Fruit fly (Drosophila melanogaster): ENCODE measurements around the gene CG34155.
A peak's percentile ranks its signal among the peaks of the same experiment; 100 is the strongest.

CG34155 gene

dm6 chr3R:30552548-30552947 is 7.5 kb downstream of the CG34155 start:
- TF ChIP-seq pdm3 (GFP tag; optimal IDR thresholded peaks at IDR 0.05) (no peak), Lpt (GFP tag; optimal IDR thresholded peaks at IDR 0.05) (no peak), CG3919 (GFP tag; optimal IDR thresholded peaks at IDR 0.05) (no peak), fd59A (GFP tag; optimal IDR thresholded peaks at IDR 0.05) (no peak), svp (GFP tag) (no peak), CG31627 (GFP tag; optimal IDR thresholded peaks at IDR 0.05) (no peak), Eip78C (GFP tag) (no peak), CG6808 (GFP tag; optimal IDR thresholded peaks at IDR 0.05) (no peak), Sox15 (GFP tag; optimal IDR thresholded peaks at IDR 0.05) (no peak), Eip93F (GFP tag; optimal IDR thresholded peaks at IDR 0.05) (no peak), fkh (GFP tag; optimal IDR thresholded peaks at IDR 0.05) (no peak), net (GFP tag; optimal IDR thresholded peaks at IDR 0.05) (no peak), CG11294 (GFP tag; IDR thresholded peaks at IDR 0.05) (no peak), CG8319 (GFP tag; optimal IDR thresholded peaks at IDR 0.05) (no peak), vri (GFP tag; optimal IDR thresholded peaks at IDR 0.05) (no peak)

DNA sequence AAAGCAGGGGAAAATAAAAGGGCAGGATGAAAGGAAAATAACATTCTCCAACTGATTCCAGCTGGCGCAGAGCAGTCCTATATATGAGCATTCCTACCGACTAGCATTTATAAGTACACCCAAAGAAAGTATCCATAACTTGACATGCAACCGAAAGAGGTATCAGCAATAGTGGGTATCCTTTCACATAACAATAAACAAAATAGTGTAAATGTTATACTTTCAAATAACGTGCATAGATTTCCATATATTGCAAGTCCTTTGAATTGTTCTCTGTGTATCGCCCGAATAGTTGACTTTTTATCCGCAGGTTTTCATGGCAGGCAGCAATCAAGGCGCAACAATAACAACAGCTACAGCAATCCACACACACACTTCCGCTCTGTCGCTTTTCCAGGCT is 10.0 kb downstream of the CG34155 start:
- TF ChIP-seq cyc (GFP tag; optimal IDR thresholded peaks at IDR 0.05) (no peak), CG15336 (GFP tag; IDR thresholded peaks at IDR 0.05) (peak; percentile 24; the same call in 1 of the 2 replicates), Hr4 (GFP tag; optimal IDR thresholded peaks at IDR 0.05) (peak; percentile 31), OdsH (GFP tag; optimal IDR thresholded peaks at IDR 0.05) (peak; percentile 11), salr (GFP tag; optimal IDR thresholded peaks at IDR 0.05) (peak in 1 of 2 experiments; percentile 8), CG3032 (tag; optimal IDR thresholded peaks at IDR 0.05) (no peak), CG3919 (GFP tag; optimal IDR thresholded peaks at IDR 0.05) (peak; percentile 2), acj6 (GFP tag; optimal IDR thresholded peaks at IDR 0.05) (no peak), Eip78C (GFP tag) (peak; percentile 41), CG10631 (GFP tag; optimal IDR thresholded peaks at IDR 0.05) (peak; percentile 26), fd59A (GFP tag; optimal IDR thresholded peaks at IDR 0.05) (no peak), net (GFP tag; optimal IDR thresholded peaks at IDR 0.05) (no peak), CG32006 (GFP tag; optimal IDR thresholded peaks at IDR 0.05) (peak; percentile 39)

- TF ChIP-seq acj6 (GFP tag; optimal IDR thresholded peaks at IDR 0.05): no peak
- TF ChIP-seq CG8119 (GFP tag; IDR thresholded peaks at IDR 0.05): no peak
- no peak for TF ChIP-seq CG1621 (tag; optimal IDR thresholded peaks at IDR 0.05)
- no peak for TF ChIP-seq pdm3 (GFP tag; optimal IDR thresholded peaks at IDR 0.05)
- TF ChIP-seq Lpt (GFP tag; optimal IDR thresholded peaks at IDR 0.05): no peak
- TF ChIP-seq Eip93F (GFP tag; optimal IDR thresholded peaks at IDR 0.05): no peak
- no peak for TF ChIP-seq CG9139 (GFP tag; optimal IDR thresholded peaks at IDR 0.05)
- TF ChIP-seq Hr4 (GFP tag; optimal IDR thresholded peaks at IDR 0.05): no peak
- no peak for TF ChIP-seq achi (GFP tag; optimal IDR thresholded peaks at IDR 0.05)
- TF ChIP-seq Sox15 (GFP tag; optimal IDR thresholded peaks at IDR 0.05): no peak
- no peak for TF ChIP-seq esn (GFP tag; optimal IDR thresholded peaks at IDR 0.05)
- TF ChIP-seq svp (GFP tag): no peak
- TF ChIP-seq CG10631 (GFP tag; optimal IDR thresholded peaks at IDR 0.05): no peak
- no peak for TF ChIP-seq Eip78C (GFP tag)
- TF ChIP-seq Smox (GFP tag; optimal IDR thresholded peaks at IDR 0.05): no peak
- no peak for TF ChIP-seq CG11902 (GFP tag; optimal IDR thresholded peaks at IDR 0.05)
Observed at dm6 chr3R:30544974-30545373, 15.0 kb downstream of the CG34155 start.

DNA sequence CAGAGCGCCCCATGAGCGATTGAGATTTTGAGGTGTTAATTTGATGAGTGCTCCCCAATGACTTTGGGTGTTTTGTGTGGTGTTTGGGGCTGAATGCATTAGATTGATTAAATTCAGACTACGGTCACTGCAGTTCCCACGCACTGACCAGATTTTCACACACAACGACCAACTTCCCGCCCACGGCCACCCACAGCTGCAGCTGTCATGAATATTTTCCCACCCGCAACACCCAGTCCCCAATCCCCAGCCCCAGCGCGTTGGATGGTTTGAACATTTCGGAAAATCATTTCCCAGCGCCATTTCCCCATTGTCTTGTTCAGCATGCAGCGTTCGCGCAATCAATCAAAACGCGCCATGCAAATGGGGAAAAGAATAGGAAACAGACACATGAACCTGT is 18.5 kb downstream of the CG34155 start:
- no peak for TF ChIP-seq fd85E (GFP tag; optimal IDR thresholded peaks at IDR 0.05)

DNA sequence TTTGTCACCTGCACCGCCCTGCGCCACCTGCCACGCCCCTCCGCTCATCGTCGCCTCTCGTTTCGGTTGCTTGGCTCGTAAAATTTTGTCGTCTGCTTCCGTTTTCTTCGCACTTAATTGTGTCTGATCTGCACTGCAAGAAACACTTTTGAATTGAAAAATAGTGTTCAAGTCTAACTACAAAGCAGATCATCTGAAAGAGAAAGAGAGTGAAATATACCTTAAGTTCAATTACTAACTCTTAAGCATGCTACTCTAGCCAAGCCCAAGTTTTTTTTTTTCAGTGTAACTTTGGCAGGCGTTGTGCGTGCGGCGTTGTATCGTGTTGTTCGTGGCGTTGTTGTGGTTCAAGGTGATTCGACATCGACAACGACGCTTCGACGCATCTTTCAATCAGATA is 19.8 kb downstream of the CG34155 start:
- peak; percentile 70 for TF ChIP-seq CG8119 (GFP tag; IDR thresholded peaks at IDR 0.05)
- TF ChIP-seq CG9139 (GFP tag; optimal IDR thresholded peaks at IDR 0.05): no peak
- TF ChIP-seq fd85E (GFP tag; optimal IDR thresholded peaks at IDR 0.05): no peak
- TF ChIP-seq fd59A (GFP tag; optimal IDR thresholded peaks at IDR 0.05): peak; percentile 24
- no peak for TF ChIP-seq CG3032 (tag; optimal IDR thresholded peaks at IDR 0.05)
- TF ChIP-seq Hr4 (GFP tag; optimal IDR thresholded peaks at IDR 0.05): peak; percentile 70
- peak; percentile 43 for TF ChIP-seq CG11762 (GFP tag; optimal IDR thresholded peaks at IDR 0.05; ENCODE audit: insufficient read depth)
- TF ChIP-seq Eip93F (GFP tag; optimal IDR thresholded peaks at IDR 0.05): no peak
- TF ChIP-seq CG11294 (GFP tag; IDR thresholded peaks at IDR 0.05): peak; percentile 79
- TF ChIP-seq CG4318 (GFP tag; optimal IDR thresholded peaks at IDR 0.05): peak; percentile 46
- peak; percentile 47 for TF ChIP-seq acj6 (GFP tag; optimal IDR thresholded peaks at IDR 0.05)
- peak; percentile 33 for TF ChIP-seq Sox102F (GFP tag; optimal IDR thresholded peaks at IDR 0.05)
- TF ChIP-seq Blimp-1 (GFP tag; optimal IDR thresholded peaks at IDR 0.05): peak; percentile 10
- TF ChIP-seq CG8319 (GFP tag; optimal IDR thresholded peaks at IDR 0.05): peak; percentile 22
- TF ChIP-seq CG6808 (GFP tag; optimal IDR thresholded peaks at IDR 0.05): peak; percentile 33
- TF ChIP-seq Smox (GFP tag; optimal IDR thresholded peaks at IDR 0.05): peak; percentile 52
- TF ChIP-seq CG3919 (GFP tag; optimal IDR thresholded peaks at IDR 0.05): peak; percentile 74
- peak; percentile 81 for TF ChIP-seq CG15336 (GFP tag; IDR thresholded peaks at IDR 0.05)
- peak; percentile 71 for TF ChIP-seq pdm3 (GFP tag; optimal IDR thresholded peaks at IDR 0.05)
- TF ChIP-seq CG16779 (tag; optimal IDR thresholded peaks at IDR 0.05): peak; percentile 9
- peak; percentile 37 for TF ChIP-seq spab (GFP tag; optimal IDR thresholded peaks at IDR 0.05)
- TF ChIP-seq CG6276 (GFP tag; optimal IDR thresholded peaks at IDR 0.05): peak; percentile 55
- no peak for TF ChIP-seq ss (GFP tag; optimal IDR thresholded peaks at IDR 0.05)
- TF ChIP-seq eg (GFP tag; IDR thresholded peaks at IDR 0.05): peak; percentile 86
